Worm (Caenorhabditis elegans) whole organism, mixed stage, embryonic: Measurements from ENCODE around the gene magu-1.

Experiments
- blmp-1 ChIP-seq: fragments of 150-350 bp; optimal IDR thresholded peaks from 2 replicates; lab custom pipeline; 2014; ENCODE audit warnings: missing biosample characterization, missing genetic modification characterization
- elt-3 ChIP-seq: fragments of 150-350 bp; optimal IDR thresholded peaks from 2 replicates; lab custom pipeline; 2014; ENCODE audit warnings: missing biosample characterization, missing genetic modification characterization
- nhr-28 ChIP-seq: fragments of 150-350 bp; optimal IDR thresholded peaks from 2 replicates; lab custom pipeline; 2014; ENCODE audit warnings: missing biosample characterization, missing genetic modification characterization
- snpc-4 ChIP-seq: fragments of 150-350 bp; optimal IDR thresholded peaks from 2 replicates; lab custom pipeline; 2014; ENCODE audit warnings: missing biosample characterization, missing genetic modification characterization
- unc-62 ChIP-seq: fragments of 150-350 bp; optimal IDR thresholded peaks from 2 replicates; lab custom pipeline; 2014; ENCODE audit warnings: missing biosample characterization, missing genetic modification reagents, missing genetic modification characterization

DNA sequence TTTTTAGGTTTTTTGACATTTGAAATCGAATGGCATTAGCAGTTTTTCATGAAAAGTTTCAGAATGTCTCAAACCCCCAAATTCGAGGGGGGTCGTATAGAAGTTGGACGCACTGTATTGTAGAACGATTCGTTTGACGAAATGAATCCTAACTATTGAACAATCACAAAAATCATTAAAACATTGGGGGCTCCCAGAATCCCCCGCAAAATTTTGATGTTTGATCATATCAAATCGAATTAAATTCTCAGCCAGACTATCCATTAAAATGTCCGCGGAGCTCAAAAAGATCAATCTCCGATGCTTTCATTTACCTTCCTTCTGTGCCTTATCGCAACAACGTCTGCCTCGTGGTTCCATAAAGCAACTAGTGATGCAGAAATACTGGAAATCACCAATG lies 17.0 kb upstream of the magu-1 start, which contains the start of gene F30H5.5:
- no peak for TF ChIP-seq blmp-1
- TF ChIP-seq unc-62: no peak
- TF ChIP-seq elt-3 (tag; lab: Kevin White, UChicago): no peak
- TF ChIP-seq snpc-4 (tag; lab: Kevin White, UChicago): no peak
- no peak for TF ChIP-seq nhr-28
